Fruit fly (Drosophila melanogaster): ENCODE data around the gene CG31115.

Gene CG31115

DNA sequence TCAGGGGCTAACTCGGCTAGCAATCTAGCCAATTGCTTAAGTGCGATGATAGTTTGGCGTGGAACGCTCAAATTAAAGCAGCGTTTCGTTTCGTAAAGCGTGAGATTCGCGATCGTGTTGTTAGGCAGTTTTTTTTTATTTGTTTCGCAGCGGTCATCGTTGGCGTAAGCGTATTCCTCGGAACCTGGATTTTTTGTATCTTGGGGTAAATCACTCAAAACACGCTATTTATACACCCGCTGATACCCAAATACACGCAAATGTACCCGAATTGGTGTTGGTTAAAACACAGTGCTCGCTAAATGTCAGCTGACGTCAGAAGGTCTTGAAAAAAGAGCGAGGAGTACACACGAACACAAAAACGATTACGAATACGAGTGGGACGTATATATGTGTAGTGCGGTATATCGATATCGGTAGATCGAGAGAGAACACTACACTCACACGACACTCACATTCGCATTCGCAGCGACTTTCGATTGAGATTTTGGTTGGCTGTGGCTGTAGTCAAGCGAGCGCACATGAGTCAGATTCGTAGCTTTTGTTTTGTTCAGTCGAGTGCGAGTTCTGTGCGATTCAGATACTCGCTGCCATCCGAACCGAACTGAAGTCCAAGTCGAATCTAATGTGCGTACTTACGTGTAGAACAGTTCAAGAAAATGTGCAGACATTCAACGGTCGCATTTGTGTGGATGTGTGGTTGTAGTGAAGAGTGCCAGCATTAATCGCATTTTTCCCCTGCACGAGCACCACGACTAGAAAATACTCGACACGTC is 13.2 kb downstream of the CG31115 start (continued):
- no peak for TF ChIP-seq ac (GFP tag; optimal IDR thresholded peaks at IDR 0.05)
- no peak for TF ChIP-seq CG4360 (GFP tag; IDR thresholded peaks at IDR 0.05)
- TF ChIP-seq nmo (GFP tag; optimal IDR thresholded peaks at IDR 0.05), result no peak
- no peak for TF ChIP-seq zen2 (GFP tag; IDR thresholded peaks at IDR 0.05; ENCODE audit: partially characterized antibody)
- no peak for TF ChIP-seq CG15073 (GFP tag; optimal IDR thresholded peaks at IDR 0.05)
- no peak for TF ChIP-seq CG11504 (tag; optimal IDR thresholded peaks at IDR 0.05)
- peak; percentile 91 for TF ChIP-seq CG34376 (GFP tag; optimal IDR thresholded peaks at IDR 0.05)
- peak in 1 of 2 experiments; percentile 28 for TF ChIP-seq eve (GFP tag; optimal IDR thresholded peaks at IDR 0.05)
- peak; percentile 7 for TF ChIP-seq NfI (GFP tag; optimal IDR thresholded peaks at IDR 0.05)
- TF ChIP-seq gcm (GFP tag; optimal IDR thresholded peaks at IDR 0.05), result peak; percentile 42
- no peak for TF ChIP-seq CG12744 (GFP tag; optimal IDR thresholded peaks at IDR 0.05)
- TF ChIP-seq CG1647 (GFP tag; optimal IDR thresholded peaks at IDR 0.05), result no peak
- no peak for TF ChIP-seq Dfd (GFP tag; optimal IDR thresholded peaks at IDR 0.05)
- no peak for TF ChIP-seq fd64A (GFP tag; optimal IDR thresholded peaks at IDR 0.05)
- TF ChIP-seq Bteb2 (GFP tag; optimal IDR thresholded peaks at IDR 0.05), result no peak
- no peak for TF ChIP-seq Lpt (GFP tag; optimal IDR thresholded peaks at IDR 0.05)
- TF ChIP-seq ash1 (GFP tag; optimal IDR thresholded peaks at IDR 0.05), result no peak
- no peak for TF ChIP-seq nerfin-2 (GFP tag; IDR thresholded peaks at IDR 0.05; ENCODE audit: partially characterized antibody)
- TF ChIP-seq Trl (optimal IDR thresholded peaks at IDR 0.05), result peak; percentile 49 to 84
- TF ChIP-seq Trl (GFP tag; optimal IDR thresholded peaks at IDR 0.05), result peak; percentile 9
- no peak for TF ChIP-seq CG4328 (GFP tag; optimal IDR thresholded peaks at IDR 0.05)
- no peak for TF ChIP-seq Ravus (GFP tag; IDR thresholded peaks at IDR 0.05)
- TF ChIP-seq CG16863 (GFP tag; optimal IDR thresholded peaks at IDR 0.05), result no peak
- no peak for TF ChIP-seq tin (GFP tag; optimal IDR thresholded peaks at IDR 0.05)
- peak; percentile 33 for TF ChIP-seq CG30020 (tag; optimal IDR thresholded peaks at IDR 0.05)
- TF ChIP-seq nom (GFP tag; optimal IDR thresholded peaks at IDR 0.05), result peak; percentile 83
- TF ChIP-seq CG7357 (GFP tag; IDR thresholded peaks at IDR 0.05), result no peak
- TF ChIP-seq CG32772 (GFP tag; IDR thresholded peaks at IDR 0.05), result no peak
- no peak for TF ChIP-seq Ets65A (GFP tag)
- peak; percentile 75 for TF ChIP-seq HmgZ (tag; optimal IDR thresholded peaks at IDR 0.05)
- no peak for TF ChIP-seq luna (GFP tag; optimal IDR thresholded peaks at IDR 0.05)
- TF ChIP-seq CG7987 (GFP tag; optimal IDR thresholded peaks at IDR 0.05), result peak; percentile 52
- TF ChIP-seq unc-4 (GFP tag; IDR thresholded peaks at IDR 0.05; ENCODE audit: partially characterized antibody), result no peak
- no peak for TF ChIP-seq Spps (tag; optimal IDR thresholded peaks at IDR 0.05)
- peak; percentile 38 for TF ChIP-seq CG7745 (tag; optimal IDR thresholded peaks at IDR 0.05)
- no peak for TF ChIP-seq CG11696 (GFP tag; IDR thresholded peaks at IDR 0.05)
- peak; percentile 24 for TF ChIP-seq CG15601 (tag; optimal IDR thresholded peaks at IDR 0.05)
- TF ChIP-seq vfl (GFP tag; optimal IDR thresholded peaks at IDR 0.05), result no peak
- TF ChIP-seq exex (tag; optimal IDR thresholded peaks at IDR 0.05), result peak; percentile 88
- TF ChIP-seq zfh2 (GFP tag; optimal IDR thresholded peaks at IDR 0.05), result no peak
- peak; percentile 17 for TF ChIP-seq Asciz (GFP tag; optimal IDR thresholded peaks at IDR 0.05)
- TF ChIP-seq so (GFP tag; IDR thresholded peaks at IDR 0.05), result no peak
- TF ChIP-seq CG13424 (tag; optimal IDR thresholded peaks at IDR 0.05), result no peak
- no peak for TF ChIP-seq peb (GFP tag; IDR thresholded peaks at IDR 0.05)
- TF ChIP-seq CG4854 (GFP tag; optimal IDR thresholded peaks at IDR 0.05), result no peak
- no peak for TF ChIP-seq rib (GFP tag; IDR thresholded peaks at IDR 0.05)
- peak; percentile 46 for TF ChIP-seq Sry-δ (GFP tag; optimal IDR thresholded peaks at IDR 0.05)
- peak; percentile 93 for TF ChIP-seq kay (GFP tag; optimal IDR thresholded peaks at IDR 0.05)
- peak; percentile 65 for TF ChIP-seq CG15479 (GFP tag; optimal IDR thresholded peaks at IDR 0.05)
- no peak for TF ChIP-seq lola (GFP tag; optimal IDR thresholded peaks at IDR 0.05)
